Worm (Caenorhabditis elegans): ENCODE results near the gene srh-239.

- TF ChIP-seq C34B4.2 (tag; optimal IDR thresholded peaks at IDR 0.05): no peak
- no peak for TF ChIP-seq C04F5.9 (tag; optimal IDR thresholded peaks at IDR 0.05)
- TF ChIP-seq dsc-1 (tag; optimal IDR thresholded peaks at IDR 0.05): no peak
- no peak for TF ChIP-seq nhr-28 (tag; optimal IDR thresholded peaks at IDR 0.05)
- TF ChIP-seq fkh-8 (tag; optimal IDR thresholded peaks at IDR 0.05): no peak
- TF ChIP-seq nhr-76 (tag; optimal IDR thresholded peaks at IDR 0.05): no peak
- no peak for TF ChIP-seq nhr-12 (tag; optimal IDR thresholded peaks at IDR 0.05)
Observed at ce11 chrV:15431322-15432052, 14.1 kb upstream of the srh-239 start.
